Fruit fly (Drosophila melanogaster) whole organism: Measurements from ENCODE around the gene CG4849.

Source experiments
- CG8478 ChIP-seq: fragments of >200 bp; optimal IDR thresholded peaks from 2 replicates; lab custom pipeline; 2018; ENCODE audit warnings: inconsistent platforms
- Dll ChIP-seq: fragments of >200 bp; optimal IDR thresholded peaks from 2 replicates; lab custom pipeline; 2017

dm6 chr3R:27990651-27991050 is 27.4 kb downstream of the CG4849 start, which contains the start of gene CG4815:
- TF ChIP-seq Dll (lab: Kevin White, UChicago) (no peak), CG8478 (lab: Kevin White, UChicago) (no peak)
